Fruit fly (Drosophila melanogaster): Measurements from ENCODE around the gene CG13051.

DNA sequence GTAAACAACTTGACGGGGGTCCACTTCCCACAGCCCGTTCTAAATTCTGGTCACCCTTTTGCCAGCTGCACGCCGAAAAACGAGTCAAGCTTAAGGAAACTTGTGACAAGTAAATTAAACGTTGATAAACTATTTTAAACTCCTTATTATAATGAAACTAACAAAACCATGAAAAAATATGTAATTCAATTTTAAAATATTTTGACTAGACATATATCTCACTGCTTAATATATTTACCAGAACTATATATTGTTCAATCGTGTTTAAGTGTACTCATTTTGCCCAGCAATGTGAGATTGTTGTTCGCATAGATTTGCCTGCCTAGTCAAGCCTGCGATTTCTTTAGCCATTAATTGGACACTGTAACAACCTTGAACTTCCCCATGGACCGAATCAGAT lies 5.3 kb downstream of the CG13051 start, which contains the start of gene CG13053:
- TF ChIP-seq Hnf4 (GFP tag; optimal IDR thresholded peaks at IDR 0.05) (no peak), psq (GFP tag; optimal IDR thresholded peaks at IDR 0.05) (no peak), Myc (optimal IDR thresholded peaks at IDR 0.05) (no peak), h (GFP tag; optimal IDR thresholded peaks at IDR 0.05) (no peak), Sp1 (GFP tag; optimal IDR thresholded peaks at IDR 0.05) (no peak), dmrt93B (GFP tag; optimal IDR thresholded peaks at IDR 0.05) (no peak), jim (GFP tag; optimal IDR thresholded peaks at IDR 0.05) (no peak), CrebA (GFP tag; optimal IDR thresholded peaks at IDR 0.05; ENCODE audit: borderline replicate concordance) (no peak), Mio (GFP tag; optimal IDR thresholded peaks at IDR 0.05) (no peak), usp (GFP tag; optimal IDR thresholded peaks at IDR 0.05) (no peak), Abd-B (GFP tag; optimal IDR thresholded peaks at IDR 0.05) (no peak), OdsH (GFP tag; optimal IDR thresholded peaks at IDR 0.05) (no peak), woc (GFP tag; optimal IDR thresholded peaks at IDR 0.05) (no peak), lola (GFP tag; optimal IDR thresholded peaks at IDR 0.05) (no peak)
